Worm (Caenorhabditis elegans): ENCODE measurements around the gene K08E5.6.

K08E5.6 gene

ce11 chrIII:10126375-10126774, 14.5 kb upstream of the K08E5.6 start:
- TF ChIP-seq daf-16 (GFP tag; optimal IDR thresholded peaks at IDR 0.05) (peak in 1 of 2 experiments; percentile 51), daf-16 (tag; optimal IDR thresholded peaks at IDR 0.05) (peak; percentile 1), dve-1 (tag; optimal IDR thresholded peaks at IDR 0.05; ENCODE audit: insufficient read depth) (peak; percentile 20), rbr-2 (tag; optimal IDR thresholded peaks at IDR 0.05) (no peak), tra-1 (GFP tag; IDR thresholded peaks at IDR 0.05) (0 out of 2 replicates have a peak, but pooled peaks have one; percentile 28), lin-38 (GFP tag; IDR thresholded peaks at IDR 0.05) (no peak), aha-1 (tag) (peak; percentile 11), php-3 (GFP tag; IDR thresholded peaks at IDR 0.05) (no peak), hlh-11 (tag; optimal IDR thresholded peaks at IDR 0.05) (peak; percentile 10), nhr-28 (tag; optimal IDR thresholded peaks at IDR 0.05) (peak; percentile 33), daf-19 (GFP tag; conservative IDR thresholded peaks at IDR 0.05) (no peak), lsy-2 (tag; optimal IDR thresholded peaks at IDR 0.05) (peak in 1 of 2 experiments; percentile 23)

- TF ChIP-seq mes-2 (tag; optimal IDR thresholded peaks at IDR 0.05; ENCODE audit: poor library complexity, severe bottlenecking), result peak; percentile 37
- TF ChIP-seq lin-29 (GFP tag; IDR thresholded peaks at IDR 0.05), result no peak
- no peak for TF ChIP-seq php-3 (GFP tag; IDR thresholded peaks at IDR 0.05)
- TF ChIP-seq nhr-6 (tag; optimal IDR thresholded peaks at IDR 0.05), result peak; percentile 20
- no peak for TF ChIP-seq ZK337.2 (GFP tag; IDR thresholded peaks at IDR 0.05)
- peak; percentile 79; the same call in 1 of the 2 replicates for TF ChIP-seq set-16 (GFP tag; IDR thresholded peaks at IDR 0.05)
- TF ChIP-seq nhr-42 (GFP tag; IDR thresholded peaks at IDR 0.05), result no peak
- TF ChIP-seq nhr-41 (GFP tag; IDR thresholded peaks at IDR 0.05), result no peak
- no peak for TF ChIP-seq spr-3 (GFP tag; optimal IDR thresholded peaks at IDR 0.05)
- TF ChIP-seq ztf-11 (tag; optimal IDR thresholded peaks at IDR 0.05), result no peak
- peak; percentile 25 for TF ChIP-seq dpl-1 (GFP tag; optimal IDR thresholded peaks at IDR 0.05)
- TF ChIP-seq zip-11 (GFP tag; IDR thresholded peaks at IDR 0.05), result no peak
- no peak for TF ChIP-seq nhr-237 (tag; optimal IDR thresholded peaks at IDR 0.05)
- no peak for TF ChIP-seq mxl-2 (GFP tag; conservative IDR thresholded peaks at IDR 0.05)
- no peak for TF ChIP-seq nhr-102 (tag; optimal IDR thresholded peaks at IDR 0.05)
- no peak for TF ChIP-seq ZK546.5 (tag; optimal IDR thresholded peaks at IDR 0.05)
- TF ChIP-seq mxl-3 (GFP tag; optimal IDR thresholded peaks at IDR 0.05), result peak; percentile 16
- TF ChIP-seq nhr-48 (tag; optimal IDR thresholded peaks at IDR 0.05), result no peak
- TF ChIP-seq egl-43 (GFP tag; IDR thresholded peaks at IDR 0.05), result no peak
- TF ChIP-seq Y105C5A.15 (GFP tag; IDR thresholded peaks at IDR 0.05), result no peak
- TF ChIP-seq tra-1 (GFP tag; IDR thresholded peaks at IDR 0.05), result no peak
- 0 out of 2 replicates have a peak, but pooled peaks have one; percentile 8 for TF ChIP-seq lin-38 (GFP tag; IDR thresholded peaks at IDR 0.05)
- peak in 1 of 2 experiments; percentile 47 for TF ChIP-seq lsy-2 (tag; optimal IDR thresholded peaks at IDR 0.05)
- TF ChIP-seq hlh-11 (tag; optimal IDR thresholded peaks at IDR 0.05), result peak; percentile 73
- no peak for TF ChIP-seq zfp-2 (tag; optimal IDR thresholded peaks at IDR 0.05)
- TF ChIP-seq dmd-6 (GFP tag; IDR thresholded peaks at IDR 0.05), result peak; percentile 12; the same call in 1 of the 2 replicates
- TF ChIP-seq dve-1 (tag; optimal IDR thresholded peaks at IDR 0.05; ENCODE audit: insufficient read depth), result peak; percentile 90
- TF ChIP-seq snpc-4 (tag; optimal IDR thresholded peaks at IDR 0.05), result no peak
- no peak for TF ChIP-seq nhr-25 (tag; optimal IDR thresholded peaks at IDR 0.05; ENCODE audit: borderline replicate concordance, insufficient read depth)
- TF ChIP-seq unc-130 (GFP tag; optimal IDR thresholded peaks at IDR 0.05), result no peak
- no peak for TF ChIP-seq spr-1 (tag; optimal IDR thresholded peaks at IDR 0.05)
- no peak for TF ChIP-seq ctbp-1 (GFP tag; IDR thresholded peaks at IDR 0.05)
- TF ChIP-seq lin-39 (tag; optimal IDR thresholded peaks at IDR 0.05), result no peak
- TF ChIP-seq F26F4.8 (GFP tag; conservative IDR thresholded peaks at IDR 0.05), result no peak
- TF ChIP-seq mep-1 (tag; optimal IDR thresholded peaks at IDR 0.05), result peak; percentile 44
- peak; percentile 14 for TF ChIP-seq nhr-77 (tag; optimal IDR thresholded peaks at IDR 0.05)
- TF ChIP-seq pha-4 (GFP tag; IDR thresholded peaks at IDR 0.05), result peak; percentile 72
- no peak for TF ChIP-seq pha-4 (tag; optimal IDR thresholded peaks at IDR 0.05)
- TF ChIP-seq cey-2 (tag; optimal IDR thresholded peaks at IDR 0.05; ENCODE audit: borderline replicate concordance, insufficient read depth), result peak; percentile 7
- TF ChIP-seq hlh-30 (tag; optimal IDR thresholded peaks at IDR 0.05; ENCODE audit: insufficient read depth), result peak; percentile 71
Observed at ce11 chrIII:10132495-10133450, 8.1 kb upstream of the K08E5.6 start.
